Fruit fly (Drosophila melanogaster): ENCODE data around the gene CG32428.

- TF ChIP-seq insv (optimal IDR thresholded peaks at IDR 0.05): no peak
- no peak for TF ChIP-seq h (optimal IDR thresholded peaks at IDR 0.05)
- TF ChIP-seq psq (optimal IDR thresholded peaks at IDR 0.05): no peak
- no peak for TF ChIP-seq ttk (optimal IDR thresholded peaks at IDR 0.05)
These were observed 2.5 kb downstream of the CG32428 start for dm6 chr3L:20470991-20471498.

Measured in Kc167 (cell line).